Fruit fly (Drosophila melanogaster) S2 (cell line): ENCODE data around the gene Nrg.

ENCODE experiments used
- CG8478 ChIP-seq: fragments of >200 bp; optimal IDR thresholded peaks from 2 replicates; lab custom pipeline; 2018
- CTCF ChIP-seq, 2 experiments: fragments of >200 bp; optimal IDR thresholded peaks; 2 replicates each; lab custom pipeline; 2018

DNA sequence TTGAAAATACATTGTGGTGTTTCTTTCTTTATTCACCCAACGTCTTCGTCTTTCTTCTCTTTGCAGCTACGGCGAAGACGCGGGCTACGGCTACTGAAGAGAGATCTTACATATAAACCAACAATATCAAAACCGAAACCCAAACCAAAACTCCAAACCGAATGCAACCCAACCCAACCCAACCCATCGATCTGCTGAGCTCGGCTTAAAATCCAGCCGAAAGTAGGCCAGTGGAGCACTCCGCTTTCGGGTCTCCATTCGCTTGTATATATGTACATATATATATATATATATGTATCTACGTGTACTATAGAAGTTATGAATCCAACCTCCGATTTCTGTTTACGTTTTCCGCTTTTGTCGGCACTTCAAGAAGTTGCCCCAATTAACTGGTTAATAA is 41.5 kb upstream of the Nrg start:
- TF ChIP-seq CG8478 = no peak
- TF ChIP-seq CTCF (optimal IDR thresholded peaks at IDR 0.05; lab: Kevin White, UChicago) = no peak
